Fruit fly (Drosophila melanogaster): Measurements from ENCODE around the gene CG14659.

The CG14659 gene

DNA sequence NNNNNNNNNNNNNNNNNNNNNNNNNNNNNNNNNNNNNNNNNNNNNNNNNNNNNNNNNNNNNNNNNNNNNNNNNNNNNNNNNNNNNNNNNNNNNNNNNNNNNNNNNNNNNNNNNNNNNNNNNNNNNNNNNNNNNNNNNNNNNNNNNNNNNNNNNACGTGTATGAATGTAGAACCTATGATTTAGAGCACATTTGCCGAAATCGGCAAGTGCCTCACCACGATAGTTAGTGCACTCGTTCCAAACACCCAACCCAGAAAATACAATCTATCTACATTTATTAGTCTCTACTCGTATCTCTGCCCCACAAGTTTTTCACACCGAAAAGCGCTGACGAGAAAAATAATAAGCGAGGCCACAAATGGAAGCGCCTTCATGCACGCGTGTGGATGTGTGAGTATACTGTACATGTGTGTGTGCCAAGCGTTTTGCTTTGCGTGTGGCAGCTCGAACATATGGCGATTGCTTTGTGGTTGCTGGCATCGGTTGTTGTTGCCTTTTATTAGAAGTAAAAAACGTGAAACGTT, 26.9 kb downstream of the CG14659 start:
- TF ChIP-seq CG8478 (optimal IDR thresholded peaks at IDR 0.05) (no peak), pan (optimal IDR thresholded peaks at IDR 0.05) (no peak), psq (optimal IDR thresholded peaks at IDR 0.05) (no peak), usp (GFP tag; optimal IDR thresholded peaks at IDR 0.05) (no peak), EcR (GFP tag; optimal IDR thresholded peaks at IDR 0.05) (no peak), Dll (optimal IDR thresholded peaks at IDR 0.05) (no peak)

DNA sequence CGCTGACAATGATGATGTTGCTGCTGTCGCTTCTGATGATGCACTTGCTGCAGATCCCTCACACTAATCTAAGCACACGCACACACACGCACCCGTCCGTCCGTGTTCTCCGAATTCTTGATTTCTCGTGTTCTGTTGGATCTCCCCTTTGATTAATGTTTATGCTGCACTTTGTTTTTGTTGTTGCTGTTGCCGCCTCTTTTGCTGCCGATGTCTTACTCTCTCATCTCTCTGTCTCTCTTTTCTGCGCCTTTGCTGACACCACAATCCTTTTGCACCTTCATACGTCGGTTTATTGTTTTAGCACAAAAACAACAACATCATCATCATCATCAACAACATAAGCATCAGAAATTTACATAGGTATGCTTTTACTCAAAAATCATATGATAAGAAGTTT, 33.1 kb downstream of the CG14659 start:
- no peak for TF ChIP-seq CG8478 (optimal IDR thresholded peaks at IDR 0.05)
- TF ChIP-seq psq (optimal IDR thresholded peaks at IDR 0.05): no peak
- TF ChIP-seq EcR (GFP tag; optimal IDR thresholded peaks at IDR 0.05): no peak
- TF ChIP-seq usp (GFP tag; optimal IDR thresholded peaks at IDR 0.05): no peak
- TF ChIP-seq pan (optimal IDR thresholded peaks at IDR 0.05): no peak
- no peak for TF ChIP-seq Dll (optimal IDR thresholded peaks at IDR 0.05)

DNA sequence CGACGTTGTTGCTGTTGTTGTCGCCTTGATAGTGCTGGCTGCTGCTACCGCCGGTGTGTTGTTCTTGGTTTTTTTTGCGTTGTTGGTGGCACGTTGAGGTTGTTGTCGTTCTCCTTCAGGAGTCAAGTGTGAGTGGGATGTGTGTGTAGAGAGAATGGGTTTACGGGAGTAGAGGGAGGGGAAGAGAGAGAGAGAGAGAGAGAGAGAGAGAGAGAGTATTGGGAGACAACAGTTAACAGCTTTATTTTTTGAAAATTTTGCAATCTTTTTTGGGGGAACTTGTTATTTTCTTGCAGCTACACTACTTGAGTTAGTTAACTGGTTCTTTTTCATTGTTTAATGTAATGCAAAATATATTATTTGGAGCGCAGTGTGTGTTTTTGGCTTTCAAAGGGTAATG, 33.5 kb downstream of the CG14659 start:
- TF ChIP-seq psq (optimal IDR thresholded peaks at IDR 0.05) (no peak), CG8478 (optimal IDR thresholded peaks at IDR 0.05) (no peak), EcR (GFP tag; optimal IDR thresholded peaks at IDR 0.05) (no peak), pan (optimal IDR thresholded peaks at IDR 0.05) (no peak), usp (GFP tag; optimal IDR thresholded peaks at IDR 0.05) (no peak), Dll (optimal IDR thresholded peaks at IDR 0.05) (no peak)

DNA sequence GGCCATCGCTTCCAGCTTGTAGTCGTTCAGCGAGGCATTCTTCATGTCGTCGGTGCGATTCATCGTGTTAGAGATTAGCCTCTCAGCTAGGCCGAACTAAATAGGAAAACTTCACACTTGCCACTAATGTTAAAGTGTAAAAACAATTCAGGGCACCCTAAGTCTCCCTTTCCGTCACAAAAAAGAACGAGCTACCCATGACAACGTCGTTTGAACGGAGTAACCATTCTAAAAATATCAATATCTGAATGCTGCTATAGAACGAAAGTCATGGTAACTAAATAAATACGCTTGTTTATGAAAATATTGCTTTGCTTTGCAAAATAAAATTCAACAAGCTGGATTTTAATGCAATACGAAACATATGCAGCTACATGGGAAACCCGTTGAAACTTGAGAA, 46.5 kb downstream of the CG14659 start, which contains the start of gene Ccdc39:
Ccdc39 (minus strand) TSS at position 101 of the 400 bp plus-strand sequence.
- no peak for TF ChIP-seq usp (GFP tag; optimal IDR thresholded peaks at IDR 0.05)
- no peak for TF ChIP-seq psq (optimal IDR thresholded peaks at IDR 0.05)
- TF ChIP-seq pan (optimal IDR thresholded peaks at IDR 0.05): no peak
- no peak for TF ChIP-seq Dll (optimal IDR thresholded peaks at IDR 0.05)
- TF ChIP-seq CG8478 (optimal IDR thresholded peaks at IDR 0.05): no peak
- TF ChIP-seq EcR (GFP tag; optimal IDR thresholded peaks at IDR 0.05): no peak
